Fruit fly (Drosophila melanogaster) whole organism, embryonic: ENCODE results near the gene CG11454.

ENCODE experiments used
- Aef1 ChIP-seq: fragments of 200-800 bp; sonication (Bioruptor generic); IDR thresholded peaks from 3 replicates; pipeline ENCODE4 v1.3.6; 2022; ENCODE audit warnings: missing biosample characterization, missing genetic modification characterization
- B-H1 ChIP-seq: fragments of 200-800 bp; sonication (Bioruptor generic); IDR thresholded peaks from 3 replicates; pipeline ENCODE4 v1.3.6; 2022; ENCODE audit warnings: missing biosample characterization, missing genetic modification characterization
- CG10267 ChIP-seq: fragments of 200-800 bp; sonication (Bioruptor generic); optimal IDR thresholded peaks from 2 replicates; lab custom pipeline; 2018; ENCODE audit warnings: missing biosample characterization, mild to moderate bottlenecking, missing genetic modification characterization, moderate library complexity
- CG10431 ChIP-seq: fragments of 200-800 bp; sonication (Bioruptor generic); optimal IDR thresholded peaks from 3 replicates; lab custom pipeline; 2018; ENCODE audit warnings: missing biosample characterization, mild to moderate bottlenecking, missing genetic modification characterization
- CG10959 ChIP-seq: fragments of 200-800 bp; sonication (Bioruptor generic); IDR thresholded peaks from 2 replicates; pipeline ENCODE4 v1.3.6; 2022; ENCODE audit warnings: missing biosample characterization, missing genetic modification characterization
- CG11093 ChIP-seq: fragments of 200-800 bp; sonication (Bioruptor generic); IDR thresholded peaks from 3 replicates; pipeline ENCODE4 v1.3.6; 2022; ENCODE audit warnings: missing biosample characterization, missing genetic modification characterization
- CG12219 ChIP-seq: fragments of 200-800 bp; sonication (Bioruptor generic); optimal IDR thresholded peaks from 3 replicates; lab custom pipeline; 2018; ENCODE audit warnings: missing biosample characterization, mild to moderate bottlenecking, missing genetic modification characterization
- CG1233 ChIP-seq: fragments of 200-800 bp; sonication (Bioruptor generic); optimal IDR thresholded peaks from 4 replicates; lab custom pipeline; 2018; ENCODE audit warnings: missing biosample characterization, mild to moderate bottlenecking, missing genetic modification characterization
- CG15514 ChIP-seq: fragments of 200-800 bp; sonication (Bioruptor generic); optimal IDR thresholded peaks from 3 replicates; lab custom pipeline; 2017; ENCODE audit warnings: missing biosample characterization, missing genetic modification characterization, mild to moderate bottlenecking, moderate library complexity, missing genetic modification reagents
- CG17361 ChIP-seq: fragments of 200-800 bp; sonication (Bioruptor generic); IDR thresholded peaks from 3 replicates; pipeline ENCODE4 v1.3.6; 2022; ENCODE audit warnings: missing biosample characterization, missing genetic modification characterization
- CG32532 ChIP-seq: fragments of 200-800 bp; sonication (Bioruptor generic); IDR thresholded peaks from 2 replicates; pipeline ENCODE4 v1.3.6; 2022; ENCODE audit warnings: missing biosample characterization, missing genetic modification characterization
- CG3281 ChIP-seq: fragments of 200-800 bp; sonication (Bioruptor generic); optimal IDR thresholded peaks from 3 replicates; lab custom pipeline; 2017; ENCODE audit warnings: missing biosample characterization, mild to moderate bottlenecking, missing genetic modification characterization
- CG3726 ChIP-seq: fragments of 200-800 bp; sonication (Bioruptor generic); IDR thresholded peaks from 3 replicates; pipeline ENCODE4, ENCODE4 v1.3.6; 2022; ENCODE audit warnings: missing biosample characterization, missing genetic modification characterization
- CG4282 ChIP-seq: fragments of 200-800 bp; sonication (Bioruptor generic); optimal IDR thresholded peaks from 2 replicates; lab custom pipeline; 2016; ENCODE audit warnings: missing biosample characterization, missing genetic modification characterization
- CG4360 ChIP-seq: fragments of 200-800 bp; sonication (Bioruptor generic); IDR thresholded peaks from 2 replicates; pipeline ENCODE4 v1.3.6; 2022; ENCODE audit warnings: missing biosample characterization, missing genetic modification characterization
- CG4424 ChIP-seq: fragments of 200-800 bp; sonication (Bioruptor generic); optimal IDR thresholded peaks from 3 replicates; lab custom pipeline; 2016; ENCODE audit warnings: missing biosample characterization, missing genetic modification characterization
- CG5180 ChIP-seq: fragments of 200-800 bp; sonication (Bioruptor generic); optimal IDR thresholded peaks from 3 replicates; lab custom pipeline; 2017; ENCODE audit warnings: missing biosample characterization, missing genetic modification characterization, mild to moderate bottlenecking, moderate library complexity, missing genetic modification reagents
- CG6765 ChIP-seq: fragments of 200-800 bp; sonication (Bioruptor generic); optimal IDR thresholded peaks from 3 replicates; lab custom pipeline; 2017; ENCODE audit warnings: missing biosample characterization, mild to moderate bottlenecking, missing genetic modification characterization
- CG6813 ChIP-seq: fragments of 200-800 bp; sonication (Bioruptor generic); optimal IDR thresholded peaks from 2 replicates; lab custom pipeline; 2017; ENCODE audit warnings: missing biosample characterization, missing genetic modification characterization, mild to moderate bottlenecking, moderate library complexity, missing genetic modification reagents
- CG7745 ChIP-seq: fragments of 200-800 bp; sonication (Bioruptor generic); optimal IDR thresholded peaks from 2 replicates; lab custom pipeline; 2018; ENCODE audit warnings: missing biosample characterization, mild to moderate bottlenecking, missing genetic modification characterization, moderate library complexity
- CG7987 ChIP-seq: fragments of 200-800 bp; sonication (Bioruptor generic); optimal IDR thresholded peaks from 2 replicates; lab custom pipeline; 2018; ENCODE audit warnings: missing biosample characterization, mild to moderate bottlenecking, missing genetic modification characterization, moderate library complexity
- CG8290 ChIP-seq, 3 experiments: fragments of 200-800 bp; sonication (Bioruptor generic); optimal IDR thresholded peaks; 2 replicates each; lab custom pipeline; 2016 to 2019; ENCODE audit warnings: missing biosample characterization in 3 of 3, missing genetic modification characterization in 3 of 3, mild to moderate bottlenecking in 2 of 3, moderate library complexity in 1 of 3
- CG9876 ChIP-seq: fragments of 200-800 bp; sonication (Bioruptor generic); optimal IDR thresholded peaks from 2 replicates; lab custom pipeline; 2016; ENCODE audit warnings: missing biosample characterization, missing genetic modification characterization
- E2f2 ChIP-seq: fragments of 200-800 bp; sonication (Bioruptor generic); IDR thresholded peaks from 2 replicates; pipeline ENCODE4 v1.3.6; 2022; ENCODE audit warnings: missing biosample characterization, missing genetic modification characterization
- Fer1 ChIP-seq: fragments of 200-800 bp; sonication (Bioruptor generic); optimal IDR thresholded peaks from 2 replicates; lab custom pipeline; 2017; ENCODE audit warnings: missing biosample characterization, mild to moderate bottlenecking, missing genetic modification characterization
- Gug ChIP-seq: fragments of 200-800 bp; sonication (Bioruptor generic); IDR thresholded peaks from 4 replicates; pipeline ENCODE4 v1.3.6; 2022; ENCODE audit warnings: missing biosample characterization, missing genetic modification characterization
- HLH4C ChIP-seq: fragments of 200-800 bp; sonication (Bioruptor generic); IDR thresholded peaks from 3 replicates; pipeline ENCODE4 v1.3.6; 2022; ENCODE audit warnings: missing biosample characterization, missing genetic modification characterization; ENCODE audit not compliant: partially characterized antibody
- Nf-YC ChIP-seq: fragments of 200-800 bp; optimal IDR thresholded peaks from 3 replicates; lab custom pipeline; 2019; ENCODE audit warnings: missing biosample characterization, mild to moderate bottlenecking, missing genetic modification characterization, moderate library complexity
- Six4 ChIP-seq: fragments of 200-800 bp; sonication (Bioruptor generic); optimal IDR thresholded peaks from 2 replicates; lab custom pipeline; 2016; ENCODE audit warnings: missing biosample characterization, missing genetic modification characterization
- al ChIP-seq: fragments of 200-800 bp; sonication (Bioruptor generic); IDR thresholded peaks from 2 replicates; pipeline ENCODE4 v1.3.6; 2022; ENCODE audit warnings: missing biosample characterization, missing genetic modification characterization
- bcd ChIP-seq: fragments of 200-800 bp; sonication (Bioruptor generic); optimal IDR thresholded peaks from 2 replicates; lab custom pipeline; 2017; ENCODE audit warnings: missing biosample characterization, mild to moderate bottlenecking, missing genetic modification characterization
- cas ChIP-seq: fragments of 200-800 bp; sonication (Bioruptor generic); IDR thresholded peaks from 2 replicates; pipeline ENCODE4 v1.3.6; 2022; ENCODE audit warnings: missing biosample characterization, missing genetic modification characterization
- chinmo ChIP-seq: fragments of 200-800 bp; sonication (Bioruptor generic); IDR thresholded peaks from 4 replicates; pipeline ENCODE4 v1.3.6; 2022; ENCODE audit warnings: missing biosample characterization, missing genetic modification characterization; ENCODE audit not compliant: partially characterized antibody
- cwo ChIP-seq: fragments of 200-800 bp; sonication (Bioruptor generic); optimal IDR thresholded peaks from 3 replicates; lab custom pipeline; 2017; ENCODE audit warnings: missing biosample characterization, missing genetic modification characterization, mild to moderate bottlenecking, moderate library complexity, missing genetic modification reagents
- dmrt11E ChIP-seq: fragments of 200-800 bp; sonication (Bioruptor generic); optimal IDR thresholded peaks from 3 replicates; lab custom pipeline; 2018; ENCODE audit warnings: missing biosample characterization, mild to moderate bottlenecking, missing genetic modification characterization, moderate library complexity
- ems ChIP-seq: fragments of 200-800 bp; sonication (Bioruptor generic); optimal IDR thresholded peaks from 3 replicates; lab custom pipeline; 2016; ENCODE audit warnings: missing biosample characterization, missing genetic modification characterization
- en ChIP-seq: fragments of 200-800 bp; sonication (Bioruptor generic); optimal IDR thresholded peaks from 2 replicates; lab custom pipeline; 2016; ENCODE audit warnings: missing biosample characterization, missing genetic modification characterization
- exex ChIP-seq: fragments of 200-800 bp; sonication (Bioruptor generic); optimal IDR thresholded peaks from 4 replicates; lab custom pipeline; 2018; ENCODE audit warnings: missing biosample characterization, mild to moderate bottlenecking, missing genetic modification characterization, moderate library complexity
- gcm2 ChIP-seq: fragments of 200-800 bp; sonication (Bioruptor generic); optimal IDR thresholded peaks from 2 replicates; lab custom pipeline; 2016; ENCODE audit warnings: missing biosample characterization, missing genetic modification characterization
- gt ChIP-seq: fragments of 200-800 bp; sonication (Bioruptor generic); IDR thresholded peaks from 2 replicates; pipeline ENCODE4 v1.3.6; 2022; ENCODE audit warnings: missing biosample characterization, missing genetic modification characterization
- hbn ChIP-seq: fragments of 200-800 bp; sonication (Bioruptor generic); IDR thresholded peaks from 2 replicates; pipeline ENCODE4 v1.3.6; 2022; ENCODE audit warnings: missing biosample characterization, missing genetic modification characterization; ENCODE audit not compliant: partially characterized antibody
- ind ChIP-seq: fragments of 200-800 bp; sonication (Bioruptor generic); optimal IDR thresholded peaks from 3 replicates; lab custom pipeline; 2016; ENCODE audit warnings: missing biosample characterization, missing genetic modification characterization
- knrl ChIP-seq: fragments of 200-800 bp; sonication (Bioruptor generic); IDR thresholded peaks from 3 replicates; pipeline ENCODE4 v1.3.6; 2022; ENCODE audit warnings: missing biosample characterization, missing genetic modification characterization; ENCODE audit not compliant: partially characterized antibody
- org-1 ChIP-seq: fragments of 200-800 bp; sonication (Bioruptor generic); optimal IDR thresholded peaks from 2 replicates; lab custom pipeline; 2017; ENCODE audit warnings: missing biosample characterization, missing genetic modification characterization
- sens-2 ChIP-seq: fragments of 200-800 bp; sonication (Bioruptor generic); IDR thresholded peaks from 2 replicates; pipeline ENCODE4 v1.3.6; 2022; ENCODE audit warnings: missing biosample characterization, missing genetic modification characterization
- sim ChIP-seq: fragments of 200-800 bp; sonication (Bioruptor generic); IDR thresholded peaks from 2 replicates; pipeline ENCODE4 v1.3.6; 2022; ENCODE audit warnings: missing biosample characterization, missing genetic modification characterization
- unc-4 ChIP-seq: fragments of 200-800 bp; sonication (Bioruptor generic); IDR thresholded peaks from 2 replicates; pipeline ENCODE4 v1.3.6; 2022; ENCODE audit warnings: missing biosample characterization, missing genetic modification characterization; ENCODE audit not compliant: partially characterized antibody

Gene CG11454

DNA sequence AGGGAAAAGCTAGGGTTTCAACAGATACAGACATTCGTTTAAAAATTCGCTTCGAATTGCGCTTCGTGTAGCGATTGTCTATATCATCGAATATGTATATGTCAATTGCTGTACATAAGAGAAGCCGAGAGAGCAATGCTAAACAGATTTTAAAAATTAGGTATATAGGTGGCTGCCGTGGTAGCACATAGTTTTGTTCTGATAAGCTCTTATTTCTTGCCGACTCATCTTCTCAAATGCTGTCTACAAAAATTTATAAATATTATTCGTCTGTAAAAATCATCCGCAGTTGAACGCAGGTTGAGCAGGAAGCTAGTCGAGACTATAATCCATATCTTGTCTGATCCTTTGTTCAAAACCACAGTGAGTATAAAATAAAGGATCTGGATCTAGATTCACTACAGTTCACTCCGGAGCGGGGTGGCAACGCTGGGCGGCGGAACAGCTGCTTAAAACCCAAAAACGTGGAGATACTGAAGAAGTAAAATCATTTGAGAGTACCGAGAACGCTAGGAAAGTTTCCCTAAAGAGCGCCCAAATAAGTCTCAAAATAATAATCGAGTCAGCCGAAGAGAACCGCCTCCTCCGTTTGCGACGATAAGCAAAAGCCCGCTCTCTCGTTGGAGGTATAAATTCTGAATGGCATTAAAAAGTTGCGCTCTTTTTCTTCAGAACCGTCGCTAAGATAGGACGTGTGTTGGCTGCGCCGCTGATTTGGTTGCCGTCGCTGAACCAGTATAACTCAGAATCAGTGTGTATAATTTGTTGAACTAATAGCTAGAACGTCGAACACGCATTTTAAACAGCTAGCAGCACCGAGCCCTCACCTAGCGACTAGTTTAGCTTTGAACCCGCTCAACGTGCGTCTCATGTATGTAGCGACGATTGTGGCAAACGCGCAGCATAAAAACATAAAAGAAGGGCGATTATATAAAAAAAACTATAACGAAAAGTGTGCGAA, 35.4 kb upstream of the CG11454 start (continued):
- TF ChIP-seq bcd (GFP tag; lab: Kevin White, UChicago): no peak
- TF ChIP-seq CG8290 (GFP tag; optimal IDR thresholded peaks at IDR 0.05; lab: Kevin White, UChicago): no peak
- TF ChIP-seq CG8290 (tag; optimal IDR thresholded peaks at IDR 0.05; lab: Kevin White, UChicago): peak in 1 of 2 experiments; percentile 53
- TF ChIP-seq CG9876 (GFP tag; lab: Kevin White, UChicago): no peak
- no peak for TF ChIP-seq CG7745 (tag; lab: Kevin White, UChicago)
- TF ChIP-seq al: no peak
- TF ChIP-seq unc-4: peak; percentile 52
- TF ChIP-seq CG4360 (GFP tag; lab: Robert Waterston, UW): no peak
- no peak for TF ChIP-seq CG11093 (GFP tag; lab: Robert Waterston, UW)
- peak; percentile 32 for TF ChIP-seq en
- no peak for TF ChIP-seq Six4 (GFP tag; lab: Kevin White, UChicago)
- 0 out of 2 replicates have a peak, but pooled peaks have one; percentile 11 for TF ChIP-seq cas (GFP tag; lab: Robert Waterston, UW)
- TF ChIP-seq Nf-YC (tag; lab: Kevin White, UChicago): peak; percentile 40
- no peak for TF ChIP-seq CG17361 (GFP tag; lab: Robert Waterston, UW)
- no peak for TF ChIP-seq Gug (GFP tag; lab: Robert Waterston, UW)
- no peak for TF ChIP-seq dmrt11E (tag; lab: Kevin White, UChicago)
- TF ChIP-seq CG3281: peak; percentile 38
- no peak for TF ChIP-seq gt (GFP tag; lab: Robert Waterston, UW)
- no peak for TF ChIP-seq CG10959 (GFP tag; lab: Robert Waterston, UW)
- 0 out of 3 replicates have a peak, but pooled peaks have one; percentile 23 for TF ChIP-seq HLH4C (GFP tag; lab: Robert Waterston, UW)
- TF ChIP-seq sim (GFP tag; lab: Robert Waterston, UW): no peak
- no peak for TF ChIP-seq B-H1
- TF ChIP-seq chinmo (GFP tag; lab: Robert Waterston, UW): peak; percentile 88; the same call in 2 of the 4 replicates
- TF ChIP-seq CG4282 (GFP tag; lab: Kevin White, UChicago): peak; percentile 17
- no peak for TF ChIP-seq ind (GFP tag; lab: Kevin White, UChicago)
- TF ChIP-seq Aef1: no peak
- peak; percentile 15; the same call in 1 of the 2 replicates for TF ChIP-seq hbn
- TF ChIP-seq CG32532 (GFP tag; lab: Robert Waterston, UW): peak; percentile 46; the same call in 1 of the 2 replicates
- TF ChIP-seq CG6765 (GFP tag; lab: Kevin White, UChicago): peak; percentile 71
- TF ChIP-seq CG7987 (GFP tag; lab: Kevin White, UChicago): peak; percentile 56
- 0 out of 3 replicates have a peak, but pooled peaks have one; percentile 21 for TF ChIP-seq knrl (GFP tag; lab: Robert Waterston, UW)
- peak; percentile 45 for TF ChIP-seq CG5180 (GFP tag; lab: Kevin White, UChicago)
- peak; percentile 15 for TF ChIP-seq CG12219 (GFP tag; lab: Kevin White, UChicago)
- peak; percentile 70 for TF ChIP-seq Fer1 (GFP tag; lab: Kevin White, UChicago)
- TF ChIP-seq CG3726 (GFP tag; lab: Robert Waterston, UW): no peak
- no peak for TF ChIP-seq CG6813
- TF ChIP-seq E2f2 (GFP tag; lab: Robert Waterston, UW): peak; percentile 59
- peak; percentile 99 for TF ChIP-seq CG15514 (GFP tag; lab: Kevin White, UChicago)
- no peak for TF ChIP-seq gcm2
- TF ChIP-seq cwo (GFP tag; lab: Kevin White, UChicago): peak; percentile 34
- no peak for TF ChIP-seq sens-2 (GFP tag; lab: Robert Waterston, UW)
- TF ChIP-seq exex (tag; lab: Kevin White, UChicago): peak; percentile 47
- TF ChIP-seq ems (GFP tag; lab: Kevin White, UChicago): no peak
- TF ChIP-seq CG4424 (GFP tag; lab: Kevin White, UChicago): peak; percentile 23
- peak; percentile 90 for TF ChIP-seq CG10431
- no peak for TF ChIP-seq CG10267 (tag; lab: Kevin White, UChicago)
- TF ChIP-seq org-1 (GFP tag; lab: Kevin White, UChicago): no peak
- TF ChIP-seq CG1233 (GFP tag; lab: Kevin White, UChicago): no peak
